Fruit fly (Drosophila melanogaster) whole organism, adult: ENCODE results near the gene CG32017.
A peak's percentile ranks its signal among the peaks of the same experiment; 100 is the strongest.

Source experiments
- CG11617 ChIP-seq: fragments of 200-800 bp; sonication (Bioruptor generic); optimal IDR thresholded peaks from 2 replicates; lab custom pipeline; 2017; ENCODE audit warnings: mild to moderate bottlenecking, missing biosample characterization, missing genetic modification reagents, missing genetic modification characterization
- CG12768 ChIP-seq: fragments of 200-800 bp; sonication (Bioruptor generic); optimal IDR thresholded peaks from 2 replicates; lab custom pipeline; 2017; ENCODE audit warnings: missing biosample characterization, missing genetic modification characterization, mild to moderate bottlenecking, moderate library complexity, missing genetic modification reagents
- CG1620 ChIP-seq: fragments of 200-800 bp; sonication (Bioruptor generic); optimal IDR thresholded peaks from 2 replicates; lab custom pipeline; 2016; ENCODE audit warnings: missing biosample characterization, missing genetic modification characterization
- CG33017 ChIP-seq: fragments of 200-800 bp; sonication (Bioruptor generic); optimal IDR thresholded peaks from 2 replicates; lab custom pipeline; 2018; ENCODE audit warnings: missing biosample characterization, mild to moderate bottlenecking, missing genetic modification characterization, moderate library complexity
- CG7045 ChIP-seq: fragments of 200-800 bp; sonication (Bioruptor generic); optimal IDR thresholded peaks from 2 replicates; lab custom pipeline; 2017; ENCODE audit warnings: missing biosample characterization, mild to moderate bottlenecking, missing genetic modification characterization
- Mnt ChIP-seq: fragments of 200-800 bp; sonication (Bioruptor generic); optimal IDR thresholded peaks from 2 replicates; lab custom pipeline; 2016; ENCODE audit warnings: missing biosample characterization, mild to moderate bottlenecking, missing genetic modification characterization
- cic ChIP-seq: fragments of 200-800 bp; sonication (Bioruptor generic); optimal IDR thresholded peaks from 2 replicates; lab custom pipeline; 2017; ENCODE audit warnings: missing biosample characterization, mild to moderate bottlenecking, missing genetic modification characterization, moderate library complexity
- kay ChIP-seq: fragments of 200-800 bp; sonication (Bioruptor generic); peaks from one replicate; lab custom pipeline; 2016; ENCODE audit warnings: missing biosample characterization, missing genetic modification characterization, borderline replicate concordance
- tj ChIP-seq: fragments of 200-800 bp; sonication (Bioruptor generic); optimal IDR thresholded peaks from 3 replicates; lab custom pipeline; 2017; ENCODE audit warnings: missing biosample characterization, mild to moderate bottlenecking, missing genetic modification characterization, moderate library complexity

dm6 chr4:1121888-1122287 is 40.1 kb downstream of the CG32017 start:
- no peak for TF ChIP-seq Mnt
- TF ChIP-seq tj (GFP tag; lab: Kevin White, UChicago) = no peak
- TF ChIP-seq CG33017 = no peak
- TF ChIP-seq cic (GFP tag; lab: Kevin White, UChicago) = no peak
- TF ChIP-seq CG11617 (GFP tag; lab: Kevin White, UChicago) = no peak
- no peak for TF ChIP-seq CG12768
- TF ChIP-seq CG1620 (GFP tag; lab: Kevin White, UChicago) = no peak
- no peak for TF ChIP-seq CG7045 (GFP tag; lab: Kevin White, UChicago)
- TF ChIP-seq kay (GFP tag; lab: Kevin White, UChicago) = peak; percentile 92
